Fruit fly (Drosophila melanogaster) whole organism, embryonic: ENCODE results near the gene Reck.

ENCODE experiments used
- Atf3 ChIP-seq: fragments of 200-800 bp; sonication (Bioruptor generic); optimal IDR thresholded peaks from 3 replicates; lab custom pipeline; 2016; ENCODE audit warnings: missing biosample characterization, missing genetic modification characterization
- CG12391 ChIP-seq: fragments of 200-800 bp; sonication (Bioruptor generic); optimal IDR thresholded peaks from 3 replicates; lab custom pipeline; 2018; ENCODE audit warnings: missing biosample characterization, mild to moderate bottlenecking, missing genetic modification characterization, moderate library complexity
- CG13624 ChIP-seq: fragments of 200-800 bp; sonication (Bioruptor generic); optimal IDR thresholded peaks from 2 replicates; lab custom pipeline; 2016; ENCODE audit warnings: missing biosample characterization, missing genetic modification characterization
- CG16863 ChIP-seq: fragments of 200-800 bp; sonication (Bioruptor generic); optimal IDR thresholded peaks from 3 replicates; lab custom pipeline; 2016; ENCODE audit warnings: missing biosample characterization, missing genetic modification characterization
- CG17385 ChIP-seq: fragments of 200-800 bp; sonication (Bioruptor generic); optimal IDR thresholded peaks from 3 replicates; lab custom pipeline; 2018; ENCODE audit warnings: missing biosample characterization, mild to moderate bottlenecking, missing genetic modification characterization
- CG18262 ChIP-seq: fragments of 200-800 bp; optimal IDR thresholded peaks from 3 replicates; lab custom pipeline; 2019; ENCODE audit warnings: missing biosample characterization, mild to moderate bottlenecking, missing genetic modification characterization, moderate library complexity
- CG18476 ChIP-seq: fragments of 200-800 bp; sonication (Bioruptor generic); optimal IDR thresholded peaks from 2 replicates; lab custom pipeline; 2016; ENCODE audit warnings: missing biosample characterization, mild to moderate bottlenecking, missing genetic modification characterization
- CG2199 ChIP-seq: fragments of 200-800 bp; sonication (Bioruptor generic); IDR thresholded peaks from 3 replicates; pipeline ENCODE4 v1.3.6; 2022; ENCODE audit warnings: missing biosample characterization, missing genetic modification characterization
- CG30020 ChIP-seq: fragments of 200-800 bp; optimal IDR thresholded peaks from 2 replicates; lab custom pipeline; 2019; ENCODE audit warnings: missing biosample characterization, mild to moderate bottlenecking, missing genetic modification characterization, moderate library complexity
- CG30431 ChIP-seq: fragments of 200-800 bp; sonication (Bioruptor generic); optimal IDR thresholded peaks from 2 replicates; lab custom pipeline; 2017; ENCODE audit warnings: missing biosample characterization, missing genetic modification characterization
- CG3407 ChIP-seq: fragments of 200-800 bp; sonication (Bioruptor generic); optimal IDR thresholded peaks from 2 replicates; lab custom pipeline; 2018; ENCODE audit warnings: missing biosample characterization, mild to moderate bottlenecking, missing genetic modification characterization
- CG6254 ChIP-seq: fragments of 200-800 bp; sonication (Bioruptor generic); optimal IDR thresholded peaks from 3 replicates; lab custom pipeline; 2017; ENCODE audit warnings: mild to moderate bottlenecking, missing biosample characterization, missing genetic modification reagents, missing genetic modification characterization
- CG6689 ChIP-seq: fragments of 200-800 bp; sonication (Bioruptor generic); IDR thresholded peaks from 2 replicates; pipeline ENCODE4 v1.3.6; 2022; ENCODE audit warnings: missing biosample characterization, missing genetic modification characterization
- CG8388 ChIP-seq: fragments of 200-800 bp; sonication (Bioruptor generic); optimal IDR thresholded peaks from 2 replicates; lab custom pipeline; 2019; ENCODE audit warnings: missing biosample characterization, mild to moderate bottlenecking, missing genetic modification characterization, moderate library complexity
- CG9932 ChIP-seq: fragments of 200-800 bp; sonication (Bioruptor generic); IDR thresholded peaks from 2 replicates; pipeline ENCODE4 v1.3.6; 2022; ENCODE audit warnings: missing biosample characterization, missing genetic modification characterization
- D19A ChIP-seq: fragments of 200-800 bp; optimal IDR thresholded peaks from 3 replicates; lab custom pipeline; 2019; ENCODE audit warnings: missing biosample characterization, mild to moderate bottlenecking, missing genetic modification characterization, moderate library complexity
- Dad ChIP-seq: fragments of 200-800 bp; sonication (Bioruptor generic); optimal IDR thresholded peaks from 3 replicates; lab custom pipeline; 2016; ENCODE audit warnings: missing biosample characterization, missing genetic modification characterization
- Dp ChIP-seq: fragments of 200-800 bp; sonication (Bioruptor generic); optimal IDR thresholded peaks from 2 replicates; lab custom pipeline; 2018; ENCODE audit warnings: missing biosample characterization, mild to moderate bottlenecking, missing genetic modification characterization, moderate library complexity
- Drgx ChIP-seq: fragments of 200-800 bp; sonication (Bioruptor generic); IDR thresholded peaks from 2 replicates; pipeline ENCODE4 v1.3.6; 2022; ENCODE audit warnings: missing biosample characterization, missing genetic modification characterization
- E2f1 ChIP-seq: fragments of 200-800 bp; sonication (Bioruptor generic); IDR thresholded peaks from 2 replicates; pipeline ENCODE4 v1.3.6; 2022; ENCODE audit warnings: missing biosample characterization, missing genetic modification characterization
- E2f2 ChIP-seq: fragments of 200-800 bp; sonication (Bioruptor generic); IDR thresholded peaks from 2 replicates; pipeline ENCODE4 v1.3.6; 2022; ENCODE audit warnings: missing biosample characterization, missing genetic modification characterization
- HLH54F ChIP-seq: fragments of 200-800 bp; sonication (Bioruptor generic); optimal IDR thresholded peaks from 3 replicates; lab custom pipeline; 2016; ENCODE audit warnings: missing biosample characterization, missing genetic modification characterization
- Hmx ChIP-seq: fragments of 200-800 bp; sonication (Bioruptor generic); optimal IDR thresholded peaks from 2 replicates; lab custom pipeline; 2016; ENCODE audit warnings: missing biosample characterization, missing genetic modification characterization
- Hr3 ChIP-seq: fragments of 200-800 bp; sonication (Bioruptor generic); optimal IDR thresholded peaks from 3 replicates; lab custom pipeline; 2016; ENCODE audit warnings: missing biosample characterization, missing genetic modification characterization
- Kr ChIP-seq: fragments of 200-800 bp; sonication (Bioruptor generic); optimal IDR thresholded peaks from 2 replicates; lab custom pipeline; 2017; ENCODE audit warnings: missing biosample characterization, mild to moderate bottlenecking, missing genetic modification characterization
- Mrtf ChIP-seq: fragments of 200-800 bp; sonication (Bioruptor generic); IDR thresholded peaks from 3 replicates; pipeline ENCODE4 v1.3.6; 2022; ENCODE audit warnings: missing biosample characterization, missing genetic modification characterization
- NK7.1 ChIP-seq: fragments of 200-800 bp; sonication (Bioruptor generic); optimal IDR thresholded peaks from 3 replicates; lab custom pipeline; 2016; ENCODE audit warnings: missing biosample characterization, missing genetic modification characterization
- Pdp1 ChIP-seq, 2 experiments: fragments of 200-800 bp; sonication (Bioruptor generic); optimal IDR thresholded peaks; 3 replicates each; lab custom pipeline; 2016; ENCODE audit warnings: missing biosample characterization in 2 of 2, missing genetic modification characterization in 2 of 2, mild to moderate bottlenecking in 1 of 2, moderate library complexity in 1 of 2
- Stat92E ChIP-seq, 3 experiments: fragments of >200 bp in 2 of 3; fragments of 200-800 bp in 1 of 3; sonication (Bioruptor generic) in 1 of 3; optimal IDR thresholded peaks; 2 replicates each; lab custom pipeline; 2017 to 2019; ENCODE audit warnings: missing biosample characterization in 3 of 3, missing genetic modification characterization in 3 of 3, mild to moderate bottlenecking in 1 of 3, moderate library complexity in 1 of 3
- ara ChIP-seq: fragments of 200-800 bp; sonication (Bioruptor generic); IDR thresholded peaks from 2 replicates; pipeline ENCODE4 v1.3.6; 2022; ENCODE audit warnings: missing biosample characterization, missing genetic modification characterization
- cad ChIP-seq: fragments of >200 bp; optimal IDR thresholded peaks from 2 replicates; lab custom pipeline; 2017; ENCODE audit warnings: missing biosample characterization, missing genetic modification characterization
- dysf ChIP-seq: fragments of 200-800 bp; sonication (Bioruptor generic); IDR thresholded peaks from 3 replicates; pipeline ENCODE4 v1.3.6; 2022; ENCODE audit warnings: missing biosample characterization, missing genetic modification characterization
- emc ChIP-seq: fragments of 200-800 bp; sonication (Bioruptor generic); optimal IDR thresholded peaks from 2 replicates; lab custom pipeline; 2016; ENCODE audit warnings: missing biosample characterization, missing genetic modification characterization
- gcm2 ChIP-seq: fragments of 200-800 bp; sonication (Bioruptor generic); optimal IDR thresholded peaks from 2 replicates; lab custom pipeline; 2016; ENCODE audit warnings: missing biosample characterization, missing genetic modification characterization
- her ChIP-seq: fragments of 200-800 bp; sonication (Bioruptor generic); optimal IDR thresholded peaks from 2 replicates; lab custom pipeline; 2016; ENCODE audit warnings: missing biosample characterization, missing genetic modification characterization
- jing ChIP-seq: fragments of 200-800 bp; sonication (Bioruptor generic); optimal IDR thresholded peaks from 2 replicates; lab custom pipeline; 2018; ENCODE audit warnings: missing biosample characterization, mild to moderate bottlenecking, missing genetic modification characterization
- lilli ChIP-seq: fragments of 200-800 bp; sonication (Bioruptor generic); optimal IDR thresholded peaks from 3 replicates; lab custom pipeline; 2016; ENCODE audit warnings: missing biosample characterization, missing genetic modification characterization
- lola ChIP-seq, 3 experiments: fragments of >200 bp in 2 of 3; fragments of 200-800 bp in 1 of 3; sonication (Bioruptor generic) in 1 of 3; optimal IDR thresholded peaks; 2 replicates each; lab custom pipeline; 2017 to 2019; ENCODE audit warnings: missing biosample characterization in 3 of 3, missing genetic modification characterization in 3 of 3, mild to moderate bottlenecking in 1 of 3, moderate library complexity in 1 of 3
- lov ChIP-seq, 2 experiments: fragments of 200-800 bp in 1 of 2; fragments of >200 bp in 1 of 2; sonication (Bioruptor generic) in 1 of 2; IDR thresholded peaks in 1 of 2; optimal IDR thresholded peaks in 1 of 2; 2 replicates in 1 of 2; 3 replicates in 1 of 2; pipeline versions ENCODE4 v1.3.6 to Lab custom; 2017 to 2022; ENCODE audit warnings: missing biosample characterization in 1 of 2, missing genetic modification characterization in 1 of 2
- nau ChIP-seq: fragments of 200-800 bp; sonication (Bioruptor generic); optimal IDR thresholded peaks from 3 replicates; lab custom pipeline; 2017; ENCODE audit warnings: missing biosample characterization, mild to moderate bottlenecking, missing genetic modification characterization, missing genetic modification reagents
- nom ChIP-seq: fragments of 200-800 bp; sonication (Bioruptor generic); optimal IDR thresholded peaks from 2 replicates; lab custom pipeline; 2017; ENCODE audit warnings: missing biosample characterization, missing genetic modification characterization, mild to moderate bottlenecking, moderate library complexity, missing genetic modification reagents
- odd ChIP-seq: fragments of 200-800 bp; sonication (Bioruptor generic); optimal IDR thresholded peaks from 2 replicates; lab custom pipeline; 2017; ENCODE audit warnings: missing biosample characterization, mild to moderate bottlenecking, missing genetic modification characterization
- onecut ChIP-seq: fragments of 200-800 bp; sonication (Bioruptor generic); IDR thresholded peaks from 2 replicates; pipeline ENCODE4 v1.3.6; 2022; ENCODE audit warnings: missing biosample characterization, missing genetic modification characterization
- pb ChIP-seq: fragments of 200-800 bp; sonication (Bioruptor generic); optimal IDR thresholded peaks from 3 replicates; lab custom pipeline; 2016; ENCODE audit warnings: missing biosample characterization, missing genetic modification characterization
- pita ChIP-seq: fragments of 200-800 bp; sonication (Bioruptor generic); optimal IDR thresholded peaks from 2 replicates; lab custom pipeline; 2017; ENCODE audit warnings: missing biosample characterization, mild to moderate bottlenecking, missing genetic modification characterization
- pum ChIP-seq: fragments of 200-800 bp; sonication (Bioruptor generic); optimal IDR thresholded peaks from 2 replicates; lab custom pipeline; 2016; ENCODE audit warnings: missing biosample characterization, missing genetic modification characterization
- repo ChIP-seq: fragments of 200-800 bp; sonication (Bioruptor generic); optimal IDR thresholded peaks from 2 replicates; lab custom pipeline; 2016; ENCODE audit warnings: missing biosample characterization, missing genetic modification characterization
- scrt ChIP-seq: fragments of 200-800 bp; sonication (Bioruptor generic); optimal IDR thresholded peaks from 2 replicates; lab custom pipeline; 2018; ENCODE audit warnings: missing biosample characterization, mild to moderate bottlenecking, missing genetic modification characterization, moderate library complexity
- ttk ChIP-seq: fragments of 200-800 bp; sonication (Bioruptor generic); IDR thresholded peaks from 2 replicates; pipeline ENCODE4 v2.1.2; 2022; ENCODE audit warnings: missing biosample characterization, missing genetic modification characterization
- usp ChIP-seq: fragments of >200 bp; optimal IDR thresholded peaks from 2 replicates; lab custom pipeline; 2017; ENCODE audit warnings: missing biosample characterization, missing genetic modification characterization
- wdn ChIP-seq: fragments of 200-800 bp; sonication (Bioruptor generic); IDR thresholded peaks from 2 replicates; pipeline ENCODE4 v1.3.6; 2022; ENCODE audit warnings: missing biosample characterization, missing genetic modification characterization
- zen ChIP-seq: fragments of 200-800 bp; sonication (Bioruptor generic); optimal IDR thresholded peaks from 3 replicates; lab custom pipeline; 2018; ENCODE audit warnings: missing biosample characterization, mild to moderate bottlenecking, missing genetic modification characterization, moderate library complexity

Gene Reck

DNA sequence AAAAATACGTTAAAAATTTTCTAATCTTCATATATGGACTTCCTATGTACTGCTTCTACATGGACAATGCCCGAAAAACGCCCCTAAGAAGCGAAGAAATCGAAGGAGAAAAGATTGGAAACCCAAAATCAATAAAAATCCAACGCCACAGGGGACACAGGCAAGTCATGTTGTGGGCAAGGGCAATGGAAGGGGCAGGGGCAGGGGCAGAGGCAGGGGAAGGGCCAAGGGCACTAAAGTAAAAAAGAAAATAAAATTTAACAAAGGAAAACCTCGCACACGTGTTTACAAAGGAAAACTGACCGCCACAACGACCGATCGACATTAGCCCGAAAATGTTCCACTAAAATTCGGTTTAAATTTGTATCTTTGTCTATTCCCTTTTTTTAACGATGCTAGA, 51.1 kb downstream of the Reck start (continued):
- TF ChIP-seq E2f1 (GFP tag; lab: Robert Waterston, UW) (no peak), pum (no peak), repo (GFP tag; lab: Kevin White, UChicago) (no peak), gcm2 (GFP tag; lab: Kevin White, UChicago) (no peak), E2f2 (no peak), CG6689 (GFP tag; lab: Robert Waterston, UW) (no peak), ttk (GFP tag; lab: Robert Waterston, UW) (no peak; the same call in 1 of the 2 replicates), Dad (no peak), zen (tag; lab: Kevin White, UChicago) (peak; percentile 3), jing (GFP tag; lab: Kevin White, UChicago) (no peak), her (GFP tag; lab: Kevin White, UChicago) (no peak), odd (GFP tag; lab: Kevin White, UChicago) (no peak), Drgx (no peak), Dp (GFP tag; lab: Kevin White, UChicago) (no peak), CG30431 (GFP tag; lab: Kevin White, UChicago) (no peak), CG13624 (GFP tag; lab: Kevin White, UChicago) (no peak), Hr3 (GFP tag; lab: Kevin White, UChicago) (no peak), nau (no peak), cad (peak; percentile 22), CG12391 (no peak), HLH54F (no peak), emc (no peak), onecut (GFP tag; lab: Robert Waterston, UW) (peak; percentile 50; the same call in 1 of the 2 replicates), Hmx (GFP tag; lab: Kevin White, UChicago) (no peak), CG30020 (no peak), CG9932 (GFP tag; lab: Robert Waterston, UW) (no peak), pita (no peak), ara (no peak), CG18262 (tag; lab: Kevin White, UChicago) (no peak), Mrtf (GFP tag; lab: Robert Waterston, UW) (no peak), CG18476 (no peak), CG6254 (GFP tag; lab: Kevin White, UChicago) (peak; percentile 32), NK7.1 (GFP tag; lab: Kevin White, UChicago) (no peak), scrt (no peak), usp (GFP tag; lab: Kevin White, UChicago) (no peak), lola (GFP tag; optimal IDR thresholded peaks at IDR 0.05; lab: Kevin White, UChicago) (no peak), wdn (no peak), Pdp1 (GFP tag; optimal IDR thresholded peaks at IDR 0.05; lab: Kevin White, UChicago) (no peak), CG8388 (GFP tag; lab: Kevin White, UChicago) (no peak), lov (optimal IDR thresholded peaks at IDR 0.05; lab: Kevin White, UChicago) (no peak), lov (GFP tag; IDR thresholded peaks at IDR 0.05; lab: Robert Waterston, UW) (no peak), Kr (GFP tag; lab: Kevin White, UChicago) (no peak), pb (GFP tag; lab: Kevin White, UChicago) (no peak), CG16863 (GFP tag; lab: Kevin White, UChicago) (no peak), nom (GFP tag; lab: Kevin White, UChicago) (no peak), dysf (GFP tag; lab: Robert Waterston, UW) (no peak), lilli (GFP tag; lab: Kevin White, UChicago) (no peak), CG3407 (no peak), Stat92E (GFP tag; optimal IDR thresholded peaks at IDR 0.05; lab: Kevin White, UChicago) (peak in 1 of 3 experiments; percentile 48), Atf3 (GFP tag; lab: Kevin White, UChicago) (no peak), CG17385 (GFP tag; lab: Kevin White, UChicago) (no peak), CG2199 (GFP tag; lab: Robert Waterston, UW) (peak; percentile 88), D19A (tag; lab: Kevin White, UChicago) (no peak)
